Worm (Caenorhabditis elegans): Measurements from ENCODE around the gene cdh-4.
A peak's percentile ranks its signal among the peaks of the same experiment; 100 is the strongest.

cdh-4 gene

ce11 chrIII:4505726-4506125 lies 14.4 kb upstream of the cdh-4 start (continued):
- TF ChIP-seq lim-6 (tag; optimal IDR thresholded peaks at IDR 0.05) (peak; percentile 4), unc-42 (tag; optimal IDR thresholded peaks at IDR 0.05) (peak; percentile 96), pros-1 (tag; optimal IDR thresholded peaks at IDR 0.05) (peak; percentile 28)

- TF ChIP-seq elt-2 (tag; optimal IDR thresholded peaks at IDR 0.05) (peak; percentile 89), mec-3 (tag; optimal IDR thresholded peaks at IDR 0.05; ENCODE audit: borderline replicate concordance) (no peak), hlh-6 (tag; optimal IDR thresholded peaks at IDR 0.05) (no peak)
These were observed 14.0 kb upstream of the cdh-4 start for ce11 chrIII:4506140-4506539.

- TF ChIP-seq syd-9 (tag; optimal IDR thresholded peaks at IDR 0.05) (no peak), T23F11.4 (GFP tag; optimal IDR thresholded peaks at IDR 0.05) (no peak), ref-2 (tag; optimal IDR thresholded peaks at IDR 0.05) (no peak), lin-11 (tag; optimal IDR thresholded peaks at IDR 0.05) (no peak), tbx-7 (tag; optimal IDR thresholded peaks at IDR 0.05) (no peak), hlh-15 (tag; optimal IDR thresholded peaks at IDR 0.05) (no peak), fkh-6 (tag; optimal IDR thresholded peaks at IDR 0.05) (no peak), pha-2 (tag; optimal IDR thresholded peaks at IDR 0.05) (no peak)
These were observed 13.5 kb upstream of the cdh-4 start for ce11 chrIII:4506590-4507128.

- no peak for TF ChIP-seq ceh-18 (tag; optimal IDR thresholded peaks at IDR 0.05)
- TF ChIP-seq F13H6.1 (tag; optimal IDR thresholded peaks at IDR 0.05), result no peak
- no peak for TF ChIP-seq K02D7.2 (tag; optimal IDR thresholded peaks at IDR 0.05)
- TF ChIP-seq rnt-1 (tag; optimal IDR thresholded peaks at IDR 0.05), result peak; percentile 38
- TF ChIP-seq ets-4 (tag; optimal IDR thresholded peaks at IDR 0.05), result no peak
- TF ChIP-seq hlh-30 (tag; optimal IDR thresholded peaks at IDR 0.05; ENCODE audit: insufficient read depth), result peak; percentile 40
- peak; percentile 4 for TF ChIP-seq ceh-31 (tag; optimal IDR thresholded peaks at IDR 0.05)
- no peak for TF ChIP-seq ceh-9 (tag; optimal IDR thresholded peaks at IDR 0.05)
- no peak for TF ChIP-seq Y22D7AL.16 (tag; optimal IDR thresholded peaks at IDR 0.05)
- TF ChIP-seq sox-2 (GFP tag; IDR thresholded peaks at IDR 0.05), result no peak
- peak; percentile 60 for TF ChIP-seq nfya-1 (tag; optimal IDR thresholded peaks at IDR 0.05)
- TF ChIP-seq hlh-6 (tag; optimal IDR thresholded peaks at IDR 0.05), result no peak
- TF ChIP-seq sox-4 (tag; optimal IDR thresholded peaks at IDR 0.05), result no peak
- no peak for TF ChIP-seq unc-55 (GFP tag; optimal IDR thresholded peaks at IDR 0.05)
- TF ChIP-seq pat-9 (tag; optimal IDR thresholded peaks at IDR 0.05), result peak; percentile 32
- TF ChIP-seq K09A11.1 (tag; optimal IDR thresholded peaks at IDR 0.05; ENCODE audit: insufficient read depth), result peak; percentile 0
- no peak for TF ChIP-seq hlh-8 (tag; optimal IDR thresholded peaks at IDR 0.05)
- no peak for TF ChIP-seq ceh-19 (GFP tag; optimal IDR thresholded peaks at IDR 0.05)
- TF ChIP-seq ceh-22 (tag; optimal IDR thresholded peaks at IDR 0.05), result no peak
- peak; percentile 2 for TF ChIP-seq pax-1 (tag; optimal IDR thresholded peaks at IDR 0.05)
These were observed 11.9 kb upstream of the cdh-4 start, which contains the start of the genes cct-5 and F25F2.1 for ce11 chrIII:4508064-4508905. cct-5 (minus strand) TSS chrIII:4508114. F25F2.1 (plus strand) TSS chrIII:4508855.

ce11 chrIII:4513926-4514325 lies 6.2 kb upstream of the cdh-4 start:
- TF ChIP-seq lin-11 (tag; optimal IDR thresholded peaks at IDR 0.05), result no peak
- TF ChIP-seq ceh-14 (tag; optimal IDR thresholded peaks at IDR 0.05), result peak; percentile 0
- peak; percentile 63 for TF ChIP-seq hlh-30 (tag; optimal IDR thresholded peaks at IDR 0.05; ENCODE audit: insufficient read depth)
- no peak for TF ChIP-seq hlh-8 (tag; optimal IDR thresholded peaks at IDR 0.05)
- peak; percentile 65 for TF ChIP-seq ceh-31 (tag; optimal IDR thresholded peaks at IDR 0.05)
- TF ChIP-seq unc-42 (tag; optimal IDR thresholded peaks at IDR 0.05), result peak; percentile 46
- TF ChIP-seq ceh-34 (tag; optimal IDR thresholded peaks at IDR 0.05), result peak; percentile 5
- no peak for TF ChIP-seq ceh-30 (tag; optimal IDR thresholded peaks at IDR 0.05)
- TF ChIP-seq odd-2 (tag; optimal IDR thresholded peaks at IDR 0.05), result no peak
